Fruit fly (Drosophila melanogaster): ENCODE results near the gene CG7201.
A peak's percentile ranks its signal among the peaks of the same experiment; 100 is the strongest.

The CG7201 gene

dm6 chr3L:8284651-8285050, 10.5 kb downstream of the CG7201 start (continued):
- TF ChIP-seq Dref (GFP tag; IDR thresholded peaks at IDR 0.05) (no peak), dpn (GFP tag; optimal IDR thresholded peaks at IDR 0.05) (no peak), CG15011 (GFP tag; optimal IDR thresholded peaks at IDR 0.05) (no peak), CG12659 (GFP tag; optimal IDR thresholded peaks at IDR 0.05) (peak; percentile 18), CG13624 (GFP tag; optimal IDR thresholded peaks at IDR 0.05) (peak; percentile 25), nerfin-1 (tag; optimal IDR thresholded peaks at IDR 0.05) (no peak), zfh2 (GFP tag; optimal IDR thresholded peaks at IDR 0.05) (no peak), Hmx (GFP tag; optimal IDR thresholded peaks at IDR 0.05) (no peak), slou (GFP tag; optimal IDR thresholded peaks at IDR 0.05) (no peak), CG4617 (GFP tag; optimal IDR thresholded peaks at IDR 0.05; ENCODE audit: borderline replicate concordance) (no peak), CG12942 (GFP tag; optimal IDR thresholded peaks at IDR 0.05) (no peak), dysf (GFP tag; IDR thresholded peaks at IDR 0.05) (peak; percentile 58; the same call in 2 of the 3 replicates), CG14667 (GFP tag; IDR thresholded peaks at IDR 0.05) (peak; percentile 30; the same call in 1 of the 2 replicates), CG10979 (tag; optimal IDR thresholded peaks at IDR 0.05) (no peak), CG11093 (GFP tag; IDR thresholded peaks at IDR 0.05) (0 out of 3 replicates have a peak, but pooled peaks have one; percentile 19), Xrp1 (GFP tag; IDR thresholded peaks at IDR 0.05) (no peak), CG6175 (GFP tag; IDR thresholded peaks at IDR 0.05) (no peak), sens (GFP tag) (peak; percentile 55), jigr1 (GFP tag; IDR thresholded peaks at IDR 0.05) (no peak), CG8924 (tag; optimal IDR thresholded peaks at IDR 0.05) (no peak), cwo (GFP tag; optimal IDR thresholded peaks at IDR 0.05) (peak; percentile 14), CG34224 (GFP tag; IDR thresholded peaks at IDR 0.05; ENCODE audit: partially characterized antibody) (no peak), CG9876 (GFP tag; optimal IDR thresholded peaks at IDR 0.05) (no peak), Abd-B (GFP tag; optimal IDR thresholded peaks at IDR 0.05) (no peak), bigmax (GFP tag; optimal IDR thresholded peaks at IDR 0.05) (no peak), tup (GFP tag; optimal IDR thresholded peaks at IDR 0.05) (no peak), Scr (GFP tag; IDR thresholded peaks at IDR 0.05; ENCODE audit: partially characterized antibody) (no peak), CG6791 (GFP tag; IDR thresholded peaks at IDR 0.05; ENCODE audit: partially characterized antibody) (no peak), Ets65A (GFP tag) (peak; percentile 83), Gug (GFP tag; IDR thresholded peaks at IDR 0.05) (peak; percentile 1; the same call in 1 of the 4 replicates), Opbp (GFP tag; IDR thresholded peaks at IDR 0.05; ENCODE audit: partially characterized antibody) (no peak), CG15269 (tag; optimal IDR thresholded peaks at IDR 0.05) (peak; percentile 28), ERR (GFP tag; optimal IDR thresholded peaks at IDR 0.05) (no peak), Drgx (GFP tag; IDR thresholded peaks at IDR 0.05) (no peak), gcm (GFP tag; optimal IDR thresholded peaks at IDR 0.05) (no peak), mam (GFP tag; optimal IDR thresholded peaks at IDR 0.05) (peak; percentile 7), CG42726 (GFP tag; IDR thresholded peaks at IDR 0.05; ENCODE audit: partially characterized antibody) (no peak), bowl (GFP tag; IDR thresholded peaks at IDR 0.05) (no peak), Meics (GFP tag; optimal IDR thresholded peaks at IDR 0.05) (peak; percentile 33), CkIIα-i1 (GFP tag; IDR thresholded peaks at IDR 0.05) (no peak), wek (GFP tag; optimal IDR thresholded peaks at IDR 0.05) (no peak), lab (GFP tag; optimal IDR thresholded peaks at IDR 0.05) (peak; percentile 40), CG9609 (GFP tag; optimal IDR thresholded peaks at IDR 0.05) (no peak), lmd (GFP tag; IDR thresholded peaks at IDR 0.05) (0 out of 2 replicates have a peak, but pooled peaks have one; percentile 38), Max (GFP tag; optimal IDR thresholded peaks at IDR 0.05) (no peak), CG18599 (GFP tag; optimal IDR thresholded peaks at IDR 0.05) (peak; percentile 59), hb (GFP tag; IDR thresholded peaks at IDR 0.05; ENCODE audit: partially characterized antibody) (no peak), CG14050 (GFP tag; IDR thresholded peaks at IDR 0.05) (no peak), lilli (GFP tag; optimal IDR thresholded peaks at IDR 0.05) (peak; percentile 32), CG30020 (tag; optimal IDR thresholded peaks at IDR 0.05) (no peak), sima (GFP tag; optimal IDR thresholded peaks at IDR 0.05) (no peak)

Data from whole organism, embryonic.